Worm (Caenorhabditis elegans) whole organism, L4 larva: ENCODE results near the gene unk-1.

Experiments
- F10B5.3 ChIP-seq: sonication (generic microtip); optimal IDR thresholded peaks from 2 replicates; lab custom pipeline; 2016; ENCODE audit warnings: mild to moderate bottlenecking, missing genetic modification characterization, missing compliant biosample characterization
- F37D6.2 ChIP-seq: sonication (generic microtip); optimal IDR thresholded peaks from 2 replicates; lab custom pipeline; 2016; ENCODE audit warnings: mild to moderate bottlenecking, missing genetic modification characterization, missing compliant biosample characterization
- R02D3.7 ChIP-seq: fragments of 150-350 bp; sonication (generic microtip); optimal IDR thresholded peaks from 3 replicates; lab custom pipeline; 2014; ENCODE audit warnings: missing biosample characterization, missing genetic modification characterization
- T26A8.4 ChIP-seq: fragments of 200-800 bp; sonication (Bioruptor generic); IDR thresholded peaks from 2 replicates; pipeline ENCODE4 v1.3.6; 2022; ENCODE audit warnings: missing genetic modification characterization, missing compliant biosample characterization
- Y48G9A.11 ChIP-seq: fragments of 200-800 bp; sonication (Bioruptor generic); IDR thresholded peaks from 2 replicates; pipeline ENCODE4 v1.3.6; 2022; ENCODE audit warnings: missing genetic modification reagents, missing genetic modification characterization, missing compliant biosample characterization
- Y75B8A.6 ChIP-seq: fragments of 200-800 bp; sonication (Bioruptor generic); IDR thresholded peaks from 2 replicates; pipeline ENCODE4 v1.3.6; 2022; ENCODE audit warnings: missing genetic modification reagents, missing genetic modification characterization, missing compliant biosample characterization
- ZK337.2 ChIP-seq: fragments of 200-800 bp; sonication (Bioruptor generic); IDR thresholded peaks from 2 replicates; pipeline ENCODE4 v1.3.6; 2022; ENCODE audit warnings: missing genetic modification reagents, missing genetic modification characterization, missing compliant biosample characterization
- aha-1 ChIP-seq: fragments of 150-350 bp; peaks from one replicate; lab custom pipeline; 2014; ENCODE audit warnings: missing biosample characterization, missing genetic modification characterization
- arid-1 ChIP-seq: fragments of 200-800 bp; sonication (Bioruptor generic); conservative IDR thresholded peaks from 2 replicates; pipeline ENCODE4 v1.3.6; 2022; ENCODE audit warnings: missing genetic modification reagents, missing genetic modification characterization, missing compliant biosample characterization
- attf-4 ChIP-seq: sonication (generic microtip); optimal IDR thresholded peaks from 3 replicates; lab custom pipeline; 2017; ENCODE audit warnings: missing biosample characterization, missing genetic modification characterization
- ceh-32 ChIP-seq: sonication (generic microtip); optimal IDR thresholded peaks from 2 replicates; lab custom pipeline; 2016; ENCODE audit warnings: mild to moderate bottlenecking, missing genetic modification characterization, missing compliant biosample characterization; ENCODE audit not compliant: poor library complexity
- ceh-62 ChIP-seq: sonication (generic microtip); optimal IDR thresholded peaks from 2 replicates; lab custom pipeline; 2017; ENCODE audit warnings: missing biosample characterization, missing genetic modification characterization
- ctbp-1 ChIP-seq: fragments of 200-800 bp; sonication (Bioruptor generic); IDR thresholded peaks from 2 replicates; pipeline ENCODE4 v1.3.6; 2022; ENCODE audit warnings: missing genetic modification reagents, missing genetic modification characterization, missing compliant biosample characterization
- daf-16 ChIP-seq, 3 experiments: sonication (generic microtip); optimal IDR thresholded peaks; 2 replicates each; lab custom pipeline; 2016 to 2017; ENCODE audit warnings: missing genetic modification characterization in 3 of 3, missing genetic modification reagents in 3 of 3, mild to moderate bottlenecking in 2 of 3, missing compliant biosample characterization in 2 of 3, missing biosample characterization in 1 of 3, moderate library complexity in 1 of 3
- daf-8 ChIP-seq: fragments of 200-800 bp; sonication (Bioruptor generic); IDR thresholded peaks from 2 replicates; pipeline ENCODE4 v1.3.6; 2022; ENCODE audit warnings: missing genetic modification characterization, missing compliant biosample characterization
- dmd-6 ChIP-seq: fragments of 200-800 bp; sonication (Bioruptor generic); IDR thresholded peaks from 2 replicates; pipeline ENCODE4 v1.3.6; 2022; ENCODE audit warnings: missing genetic modification reagents, missing genetic modification characterization, missing compliant biosample characterization
- dmd-8 ChIP-seq: fragments of 200-800 bp; sonication (Bioruptor generic); IDR thresholded peaks from 2 replicates; pipeline ENCODE4 v1.3.6; 2022; ENCODE audit warnings: missing genetic modification characterization, missing compliant biosample characterization
- egl-43 ChIP-seq: fragments of 200-800 bp; sonication (Bioruptor generic); IDR thresholded peaks from 2 replicates; pipeline ENCODE4 v1.3.6; 2022; ENCODE audit warnings: missing genetic modification reagents, missing genetic modification characterization, missing compliant biosample characterization
- hlh-11 ChIP-seq: fragments of 200-800 bp; sonication (Bioruptor generic); optimal IDR thresholded peaks from 2 replicates; lab custom pipeline; 2018; ENCODE audit warnings: mild to moderate bottlenecking, missing genetic modification characterization, missing compliant biosample characterization
- hmg-1.1 ChIP-seq: fragments of 200-800 bp; sonication (Bioruptor generic); IDR thresholded peaks from 2 replicates; pipeline ENCODE4 v1.3.6; 2022; ENCODE audit warnings: missing genetic modification reagents, missing genetic modification characterization, missing compliant biosample characterization
- lim-7 ChIP-seq: fragments of 200-800 bp; sonication (Bioruptor generic); IDR thresholded peaks from 2 replicates; pipeline ENCODE4 v1.3.6; 2022; ENCODE audit warnings: missing genetic modification characterization, missing compliant biosample characterization
- lin-1 ChIP-seq: fragments of 200-800 bp; sonication (Bioruptor generic); IDR thresholded peaks from 2 replicates; pipeline ENCODE4 v1.3.6; 2022; ENCODE audit warnings: missing genetic modification reagents, missing genetic modification characterization, missing compliant biosample characterization
- lin-13 ChIP-seq: fragments of 150-350 bp; optimal IDR thresholded peaks from 2 replicates; lab custom pipeline; 2014; ENCODE audit warnings: missing biosample characterization, missing genetic modification reagents, missing genetic modification characterization
- lin-29 ChIP-seq: fragments of 200-800 bp; sonication (Bioruptor generic); IDR thresholded peaks from 2 replicates; pipeline ENCODE4 v1.3.6; 2022; ENCODE audit warnings: missing genetic modification reagents, missing genetic modification characterization, missing compliant biosample characterization
- lin-39 ChIP-seq: fragments of 150-350 bp; optimal IDR thresholded peaks from 2 replicates; lab custom pipeline; 2014; ENCODE audit warnings: missing biosample characterization, missing genetic modification reagents, missing genetic modification characterization
- madf-5 ChIP-seq, 2 experiments: fragments of 200-800 bp; sonication (Bioruptor generic); IDR thresholded peaks; 2 replicates each; pipeline ENCODE4 v1.3.6; 2022; ENCODE audit warnings: missing compliant biosample characterization in 2 of 2, missing genetic modification characterization in 2 of 2
- mdt-29 ChIP-seq: fragments of 200-800 bp; sonication (Bioruptor generic); IDR thresholded peaks from 2 replicates; pipeline ENCODE4 v1.3.6; 2022; ENCODE audit warnings: missing genetic modification reagents, missing genetic modification characterization, missing compliant biosample characterization
- mep-1 ChIP-seq: fragments of 150-350 bp; sonication (generic microtip); optimal IDR thresholded peaks from 3 replicates; lab custom pipeline; 2014; ENCODE audit warnings: missing biosample characterization, missing genetic modification characterization
- mes-2 ChIP-seq: sonication (generic microtip); optimal IDR thresholded peaks from 2 replicates; lab custom pipeline; 2016; ENCODE audit warnings: missing genotype, mild to moderate bottlenecking, missing genetic modification characterization, missing compliant biosample characterization; ENCODE audit not compliant: poor library complexity, severe bottlenecking
- mxl-3 ChIP-seq: fragments of 200-800 bp; sonication (Bioruptor generic); optimal IDR thresholded peaks from 2 replicates; lab custom pipeline; 2018; ENCODE audit warnings: mild to moderate bottlenecking, missing genetic modification characterization, missing compliant biosample characterization
- nhr-25 ChIP-seq: sonication (generic microtip); optimal IDR thresholded peaks from 2 replicates; lab custom pipeline; 2017; ENCODE audit warnings: missing genetic modification characterization, mild to moderate bottlenecking, missing compliant biosample characterization, antibody characterized with exemption, moderate library complexity, borderline replicate concordance; ENCODE audit not compliant: insufficient read depth
- nhr-42 ChIP-seq: fragments of 200-800 bp; sonication (Bioruptor generic); IDR thresholded peaks from 2 replicates; pipeline ENCODE4 v1.3.6; 2022; ENCODE audit warnings: missing genetic modification characterization, missing compliant biosample characterization
- nhr-6 ChIP-seq: fragments of 150-350 bp; optimal IDR thresholded peaks from 2 replicates; lab custom pipeline; 2014; ENCODE audit warnings: missing biosample characterization, missing genetic modification characterization
- pha-4 ChIP-seq, 2 experiments: fragments of 150-350 bp in 1 of 2; fragments of 200-800 bp in 1 of 2; sonication (Bioruptor generic) in 1 of 2; IDR thresholded peaks in 1 of 2; optimal IDR thresholded peaks in 1 of 2; 2 replicates each; pipeline versions ENCODE4 v1.3.6 to Lab custom; 2014 to 2022; ENCODE audit warnings: missing genetic modification characterization in 2 of 2, missing genetic modification reagents in 2 of 2, missing biosample characterization in 1 of 2, missing compliant biosample characterization in 1 of 2
- php-3 ChIP-seq: fragments of 200-800 bp; sonication (Bioruptor generic); IDR thresholded peaks from 2 replicates; pipeline ENCODE4 v1.3.6; 2022; ENCODE audit warnings: missing genetic modification reagents, missing genetic modification characterization, missing compliant biosample characterization
- rbr-2 ChIP-seq: sonication (generic microtip); optimal IDR thresholded peaks from 2 replicates; lab custom pipeline; 2016; ENCODE audit warnings: missing genotype, missing genetic modification characterization, missing compliant biosample characterization
- saeg-2 ChIP-seq: fragments of 200-800 bp; sonication (Bioruptor generic); IDR thresholded peaks from 2 replicates; pipeline ENCODE4 v1.3.6; 2022; ENCODE audit warnings: missing genetic modification reagents, missing genetic modification characterization, missing compliant biosample characterization
- skn-1 ChIP-seq: fragments of 150-350 bp; optimal IDR thresholded peaks from 2 replicates; lab custom pipeline; 2014; ENCODE audit warnings: missing biosample characterization, missing genetic modification characterization
- snpc-4 ChIP-seq: fragments of 150-350 bp; optimal IDR thresholded peaks from 2 replicates; lab custom pipeline; 2014; ENCODE audit warnings: missing biosample characterization, missing genetic modification characterization
- spr-1 ChIP-seq: sonication (generic microtip); optimal IDR thresholded peaks from 2 replicates; lab custom pipeline; 2016; ENCODE audit warnings: mild to moderate bottlenecking, missing genetic modification characterization, missing compliant biosample characterization
- tag-97 ChIP-seq: fragments of 200-800 bp; sonication (Bioruptor generic); IDR thresholded peaks from 2 replicates; pipeline ENCODE4 v1.3.6; 2022; ENCODE audit warnings: missing genetic modification characterization, missing compliant biosample characterization
- tra-1 ChIP-seq: fragments of 200-800 bp; sonication (Bioruptor generic); IDR thresholded peaks from 2 replicates; pipeline ENCODE4 v1.3.6; 2022; ENCODE audit warnings: missing genetic modification reagents, missing genetic modification characterization, missing compliant biosample characterization
- unc-130 ChIP-seq: sonication (generic microtip); optimal IDR thresholded peaks from 2 replicates; lab custom pipeline; 2016; ENCODE audit warnings: missing genetic modification reagents, missing genetic modification characterization, missing compliant biosample characterization
- zag-1 ChIP-seq: fragments of 150-350 bp; optimal IDR thresholded peaks from 2 replicates; lab custom pipeline; 2014; ENCODE audit warnings: missing biosample characterization, missing genetic modification characterization
- zip-11 ChIP-seq: fragments of 200-800 bp; sonication (Bioruptor generic); IDR thresholded peaks from 2 replicates; pipeline ENCODE4 v1.3.6; 2022; ENCODE audit warnings: missing genetic modification characterization, missing compliant biosample characterization
- ztf-11 ChIP-seq: fragments of 150-350 bp; optimal IDR thresholded peaks from 2 replicates; lab custom pipeline; 2014; ENCODE audit warnings: missing biosample characterization, missing genetic modification characterization
- ztf-7 ChIP-seq: fragments of 150-350 bp; optimal IDR thresholded peaks from 2 replicates; lab custom pipeline; 2014; ENCODE audit warnings: missing biosample characterization, missing genetic modification characterization

unk-1 gene

DNA sequence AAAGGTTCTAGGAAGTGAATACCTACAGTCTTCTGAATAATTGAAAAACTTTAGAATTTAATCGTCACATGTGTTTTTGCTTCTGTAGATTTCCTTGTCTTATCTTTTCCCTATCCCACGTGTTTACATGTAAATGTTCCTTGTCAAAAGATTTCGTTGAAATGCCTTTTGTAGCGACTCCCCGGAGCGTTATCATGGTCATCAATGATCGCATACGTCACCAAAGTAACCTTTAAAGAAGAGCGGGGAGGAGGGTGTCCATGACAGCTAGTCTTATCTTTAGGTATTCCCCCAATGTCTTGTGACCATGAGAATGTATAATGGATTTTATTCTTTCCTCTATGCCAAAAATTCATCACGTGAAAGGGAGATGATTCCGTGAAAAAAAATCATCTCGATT is 27.9 kb upstream of the unk-1 start (continued):
- TF ChIP-seq pha-4 (GFP tag; IDR thresholded peaks at IDR 0.05; lab: Robert Waterston, UW) = no peak
- TF ChIP-seq pha-4 (tag; optimal IDR thresholded peaks at IDR 0.05; lab: Kevin White, UChicago) = no peak
- no peak for TF ChIP-seq lin-29 (GFP tag; lab: Robert Waterston, UW)
- 0 out of 2 replicates have a peak, but pooled peaks have one; percentile 27 for TF ChIP-seq mdt-29 (GFP tag; lab: Robert Waterston, UW)
- no peak for TF ChIP-seq skn-1 (tag; lab: Kevin White, UChicago)
- no peak for TF ChIP-seq attf-4 (tag; lab: Kevin White, UChicago)
- TF ChIP-seq madf-5 (GFP tag; IDR thresholded peaks at IDR 0.05; lab: Robert Waterston, UW) = no peak

ce11 chrX:7988457-7988856 is 26.3 kb upstream of the unk-1 start:
- TF ChIP-seq daf-16 (GFP tag; optimal IDR thresholded peaks at IDR 0.05; lab: Kevin White, UChicago) (no peak), daf-16 (tag; optimal IDR thresholded peaks at IDR 0.05; lab: Kevin White, UChicago) (peak; percentile 10), nhr-6 (tag; lab: Kevin White, UChicago) (no peak), aha-1 (tag; lab: Kevin White, UChicago) (peak; percentile 60), Y75B8A.6 (GFP tag; lab: Robert Waterston, UW) (no peak), ZK337.2 (no peak), hmg-1.1 (GFP tag; lab: Robert Waterston, UW) (no peak), php-3 (no peak)

DNA sequence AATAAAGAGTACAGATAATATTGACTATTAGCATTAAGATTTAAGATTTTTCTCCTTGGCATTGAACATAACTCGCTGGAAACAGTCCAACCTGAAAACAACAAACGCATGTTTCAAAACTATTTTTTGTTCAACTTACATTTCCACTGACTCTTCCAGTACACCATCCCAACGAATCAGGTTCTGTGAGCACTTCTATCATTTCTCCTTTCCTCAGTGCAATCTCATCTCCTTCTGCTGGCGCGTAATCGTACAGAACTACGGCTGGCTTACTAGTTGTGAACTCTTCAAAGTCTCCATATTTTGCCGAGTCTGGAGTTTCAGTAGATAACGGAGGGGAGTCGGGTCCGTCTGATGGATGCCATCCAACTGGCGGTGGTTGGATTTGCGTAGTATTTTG is 25.6 kb upstream of the unk-1 start:
- TF ChIP-seq ceh-32 (tag; lab: Kevin White, UChicago) (no peak), F37D6.2 (tag; lab: Kevin White, UChicago) (no peak), daf-8 (no peak), lin-13 (no peak), ctbp-1 (GFP tag; lab: Robert Waterston, UW) (0 out of 2 replicates have a peak, but pooled peaks have one; percentile 13), ceh-62 (tag; lab: Kevin White, UChicago) (no peak), R02D3.7 (tag; lab: Kevin White, UChicago) (no peak), lin-39 (no peak), F10B5.3 (no peak), hlh-11 (no peak), mep-1 (tag; lab: Kevin White, UChicago) (no peak), lim-7 (GFP tag; lab: Robert Waterston, UW) (0 out of 2 replicates have a peak, but pooled peaks have one; percentile 46), Y48G9A.11 (GFP tag; lab: Robert Waterston, UW) (no peak), spr-1 (tag; lab: Kevin White, UChicago) (no peak), nhr-25 (peak; percentile 60), tag-97 (GFP tag; lab: Robert Waterston, UW) (no peak), hmg-1.1 (GFP tag; lab: Robert Waterston, UW) (no peak), aha-1 (tag; lab: Kevin White, UChicago) (peak; percentile 52), php-3 (no peak), arid-1 (GFP tag; lab: Robert Waterston, UW) (no peak), Y75B8A.6 (GFP tag; lab: Robert Waterston, UW) (no peak), mxl-3 (GFP tag; lab: Kevin White, UChicago) (no peak), mes-2 (no peak), snpc-4 (no peak), zip-11 (GFP tag; lab: Robert Waterston, UW) (no peak), lin-1 (GFP tag; lab: Robert Waterston, UW) (no peak), nhr-42 (GFP tag; lab: Robert Waterston, UW) (no peak), tra-1 (no peak), ztf-7 (tag; lab: Kevin White, UChicago) (no peak), ztf-11 (no peak), saeg-2 (GFP tag; lab: Robert Waterston, UW) (no peak), dmd-8 (GFP tag; lab: Robert Waterston, UW) (no peak), dmd-6 (GFP tag; lab: Robert Waterston, UW) (0 out of 2 replicates have a peak, but pooled peaks have one; percentile 10), egl-43 (GFP tag; lab: Robert Waterston, UW) (no peak), T26A8.4 (GFP tag; lab: Robert Waterston, UW) (peak; percentile 73), rbr-2 (tag; lab: Kevin White, UChicago) (no peak), unc-130 (GFP tag; lab: Kevin White, UChicago) (no peak), zag-1 (no peak)
